Worm (Caenorhabditis elegans) whole organism, L3 larva: Measurements from ENCODE around the gene twk-16.

Experiments used
- R02D3.7 ChIP-seq: fragments of 150-350 bp; optimal IDR thresholded peaks from 2 replicates; lab custom pipeline; 2014; ENCODE audit warnings: missing biosample characterization, missing genetic modification characterization
- ama-1 ChIP-seq: fragments of 150-350 bp; optimal IDR thresholded peaks from 2 replicates; lab custom pipeline; 2018
- ceh-16 ChIP-seq: sonication (generic microtip); optimal IDR thresholded peaks from 2 replicates; lab custom pipeline; 2017; ENCODE audit warnings: missing biosample characterization, missing genetic modification characterization
- ceh-28 ChIP-seq: fragments of 150-350 bp; optimal IDR thresholded peaks from 2 replicates; lab custom pipeline; 2014; ENCODE audit warnings: missing biosample characterization, missing genetic modification reagents, missing genetic modification characterization
- ceh-9 ChIP-seq: sonication (generic microtip); optimal IDR thresholded peaks from 2 replicates; lab custom pipeline; 2018; ENCODE audit warnings: missing biosample characterization, missing genetic modification characterization
- daf-12 ChIP-seq: fragments of 150-350 bp; optimal IDR thresholded peaks from 2 replicates; lab custom pipeline; 2014; ENCODE audit warnings: missing biosample characterization, missing genetic modification reagents, missing genetic modification characterization
- egl-27 ChIP-seq: sonication (generic microtip); optimal IDR thresholded peaks from 4 replicates; lab custom pipeline; 2017; ENCODE audit warnings: missing biosample characterization, missing genetic modification reagents, missing genetic modification characterization
- egl-5 ChIP-seq: fragments of 150-350 bp; optimal IDR thresholded peaks from 2 replicates; lab custom pipeline; 2017; ENCODE audit warnings: missing biosample characterization, missing genetic modification reagents, missing genetic modification characterization, inconsistent platforms
- elt-1 ChIP-seq: fragments of 150-350 bp; optimal IDR thresholded peaks from 2 replicates; lab custom pipeline; 2014; ENCODE audit warnings: missing biosample characterization, missing genetic modification characterization
- elt-2 ChIP-seq: sonication (generic microtip); optimal IDR thresholded peaks from 2 replicates; lab custom pipeline; 2016; ENCODE audit warnings: missing genetic modification reagents, mild to moderate bottlenecking, missing genetic modification characterization, missing compliant biosample characterization
- elt-3 ChIP-seq, 3 experiments: fragments of 150-350 bp in 1 of 3; sonication (generic microtip) in 2 of 3; optimal IDR thresholded peaks; 2 replicates in 2 of 3; 4 replicates in 1 of 3; lab custom pipeline; 2014 to 2017; ENCODE audit warnings: missing biosample characterization in 3 of 3, missing genetic modification characterization in 3 of 3
- eor-1 ChIP-seq, 2 experiments: fragments of 150-350 bp; optimal IDR thresholded peaks; 2 replicates each; lab custom pipeline; 2014 to 2018; ENCODE audit warnings: missing biosample characterization in 2 of 2, missing genetic modification characterization in 2 of 2
- fkh-10 ChIP-seq: sonication (generic microtip); optimal IDR thresholded peaks from 2 replicates; lab custom pipeline; 2017; ENCODE audit warnings: missing biosample characterization, missing genetic modification reagents, missing genetic modification characterization
- fkh-2 ChIP-seq: fragments of 150-350 bp; optimal IDR thresholded peaks from 2 replicates; lab custom pipeline; 2014; ENCODE audit warnings: missing biosample characterization, missing genetic modification reagents, missing genetic modification characterization
- hmg-11 ChIP-seq: sonication (generic microtip); optimal IDR thresholded peaks from 2 replicates; lab custom pipeline; 2016; ENCODE audit warnings: missing genetic modification characterization, missing compliant biosample characterization
- jun-1 ChIP-seq: fragments of 150-350 bp; optimal IDR thresholded peaks from 2 replicates; lab custom pipeline; 2014; ENCODE audit warnings: missing biosample characterization, missing genetic modification reagents, missing genetic modification characterization
- lin-15B ChIP-seq: fragments of 150-350 bp; optimal IDR thresholded peaks from 2 replicates; lab custom pipeline; 2014; ENCODE audit warnings: missing biosample characterization, missing genetic modification characterization
- lin-39 ChIP-seq: fragments of 150-350 bp; optimal IDR thresholded peaks from 2 replicates; lab custom pipeline; 2018; ENCODE audit warnings: missing biosample characterization, missing genetic modification reagents, missing genetic modification characterization
- lsy-12 ChIP-seq: sonication (generic microtip); optimal IDR thresholded peaks from 2 replicates; lab custom pipeline; 2016; ENCODE audit warnings: mild to moderate bottlenecking, missing genetic modification characterization, missing compliant biosample characterization
- mdl-1 ChIP-seq: fragments of 150-350 bp; optimal IDR thresholded peaks from 2 replicates; lab custom pipeline; 2014; ENCODE audit warnings: missing biosample characterization, missing genetic modification characterization
- mml-1 ChIP-seq: fragments of 150-350 bp; sonication (generic microtip); optimal IDR thresholded peaks from 3 replicates; lab custom pipeline; 2014; ENCODE audit warnings: missing biosample characterization, missing genetic modification characterization
- nfya-1 ChIP-seq: sonication (generic microtip); optimal IDR thresholded peaks from 2 replicates; lab custom pipeline; 2017; ENCODE audit warnings: missing genetic modification characterization, mild to moderate bottlenecking, missing compliant biosample characterization, antibody characterized with exemption, moderate library complexity; ENCODE audit not compliant: insufficient read depth
- nhr-11 ChIP-seq: fragments of 150-350 bp; optimal IDR thresholded peaks from 2 replicates; lab custom pipeline; 2014; ENCODE audit warnings: missing biosample characterization, missing genetic modification characterization
- nhr-12 ChIP-seq: fragments of 150-350 bp; optimal IDR thresholded peaks from 2 replicates; lab custom pipeline; 2014; ENCODE audit warnings: missing biosample characterization, missing genetic modification characterization
- nhr-23 ChIP-seq: fragments of 150-350 bp; optimal IDR thresholded peaks from 2 replicates; lab custom pipeline; 2014; ENCODE audit warnings: missing biosample characterization, missing genetic modification reagents, missing genetic modification characterization
- nhr-237 ChIP-seq: fragments of 150-350 bp; optimal IDR thresholded peaks from 2 replicates; lab custom pipeline; 2014; ENCODE audit warnings: missing biosample characterization, missing genetic modification characterization
- nhr-25 ChIP-seq: sonication (generic microtip); optimal IDR thresholded peaks from 2 replicates; lab custom pipeline; 2017; ENCODE audit warnings: missing biosample characterization, missing genetic modification characterization
- nhr-28 ChIP-seq: fragments of 150-350 bp; optimal IDR thresholded peaks from 2 replicates; lab custom pipeline; 2014; ENCODE audit warnings: missing biosample characterization, missing genetic modification characterization
- nhr-43 ChIP-seq: sonication (generic microtip); optimal IDR thresholded peaks from 2 replicates; lab custom pipeline; 2016; ENCODE audit warnings: mild to moderate bottlenecking, missing genetic modification characterization, missing compliant biosample characterization; ENCODE audit not compliant: poor library complexity, severe bottlenecking
- nhr-67 ChIP-seq: fragments of 150-350 bp; optimal IDR thresholded peaks from 2 replicates; lab custom pipeline; 2014; ENCODE audit warnings: missing biosample characterization, missing genetic modification characterization
- nhr-76 ChIP-seq: fragments of 150-350 bp; sonication (generic microtip); optimal IDR thresholded peaks from 5 replicates; lab custom pipeline; 2014; ENCODE audit warnings: missing biosample characterization, missing genetic modification characterization
- nhr-77 ChIP-seq: fragments of 150-350 bp; optimal IDR thresholded peaks from 2 replicates; lab custom pipeline; 2014; ENCODE audit warnings: missing biosample characterization, missing genetic modification characterization
- pha-4 ChIP-seq: fragments of 150-350 bp; optimal IDR thresholded peaks from 2 replicates; lab custom pipeline; 2014; ENCODE audit warnings: missing biosample characterization, missing genetic modification reagents, missing genetic modification characterization
- pqm-1 ChIP-seq: fragments of 150-350 bp; optimal IDR thresholded peaks from 2 replicates; lab custom pipeline; 2017; ENCODE audit warnings: missing biosample characterization, missing genetic modification characterization, inconsistent platforms
- sea-2 ChIP-seq: fragments of 150-350 bp; sonication (generic microtip); optimal IDR thresholded peaks from 4 replicates; lab custom pipeline; 2014; ENCODE audit warnings: missing biosample characterization, missing genetic modification reagents, missing genetic modification characterization
- skn-1 ChIP-seq: fragments of 150-350 bp; optimal IDR thresholded peaks from 2 replicates; lab custom pipeline; 2014; ENCODE audit warnings: missing biosample characterization, missing genetic modification characterization
- snpc-4 ChIP-seq: fragments of 150-350 bp; optimal IDR thresholded peaks from 2 replicates; lab custom pipeline; 2014; ENCODE audit warnings: missing biosample characterization, missing genetic modification characterization
- tbx-2 ChIP-seq: sonication (generic microtip); optimal IDR thresholded peaks from 2 replicates; lab custom pipeline; 2016; ENCODE audit warnings: mild to moderate bottlenecking, missing genetic modification characterization, missing compliant biosample characterization
- unc-39 ChIP-seq: sonication (generic microtip); optimal IDR thresholded peaks from 4 replicates; lab custom pipeline; 2017; ENCODE audit warnings: missing biosample characterization, missing genetic modification characterization
- unc-62 ChIP-seq: fragments of 150-350 bp; sonication (generic microtip); optimal IDR thresholded peaks from 4 replicates; lab custom pipeline; 2014; ENCODE audit warnings: missing biosample characterization, missing genetic modification reagents, missing genetic modification characterization
- zag-1 ChIP-seq: fragments of 150-350 bp; optimal IDR thresholded peaks from 2 replicates; lab custom pipeline; 2014; ENCODE audit warnings: missing biosample characterization, missing genetic modification characterization
- ztf-11 ChIP-seq: fragments of 150-350 bp; optimal IDR thresholded peaks from 2 replicates; lab custom pipeline; 2014; ENCODE audit warnings: missing biosample characterization, missing genetic modification characterization
- ztf-4 ChIP-seq: fragments of 150-350 bp; optimal IDR thresholded peaks from 2 replicates; lab custom pipeline; 2014; ENCODE audit warnings: missing biosample characterization, missing genetic modification characterization

twk-16 gene

DNA sequence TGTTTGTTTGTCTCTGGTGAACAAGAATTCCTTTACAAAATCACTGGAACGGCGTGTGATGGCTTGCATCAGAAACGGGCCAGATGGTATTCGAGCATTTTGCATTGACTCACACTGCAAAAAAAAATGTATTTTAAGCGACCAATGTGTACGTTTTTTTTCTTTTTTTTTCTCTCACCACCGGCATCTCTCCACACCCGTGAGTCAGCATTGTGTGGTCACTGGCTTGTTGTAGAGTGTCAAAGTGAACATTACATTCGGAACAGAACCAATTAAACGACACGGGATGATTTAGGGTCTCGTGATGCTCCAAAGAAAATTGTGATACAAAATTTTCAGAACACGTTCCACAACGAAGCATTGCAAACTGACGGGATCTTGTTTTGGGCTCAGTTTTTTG is 20.6 kb downstream of the twk-16 start:
- TF ChIP-seq pha-4 (tag; lab: Kevin White, UChicago) (peak; percentile 66), nhr-43 (tag; lab: Kevin White, UChicago) (no peak), nhr-77 (tag; lab: Kevin White, UChicago) (no peak), elt-2 (tag; lab: Kevin White, UChicago) (no peak), mml-1 (no peak), egl-5 (tag; lab: Kevin White, UChicago) (peak; percentile 59), fkh-2 (tag; lab: Kevin White, UChicago) (no peak), ama-1 (lab: Kevin White, UChicago) (no peak), tbx-2 (tag; lab: Kevin White, UChicago) (no peak), R02D3.7 (no peak), jun-1 (tag; lab: Kevin White, UChicago) (no peak)

DNA sequence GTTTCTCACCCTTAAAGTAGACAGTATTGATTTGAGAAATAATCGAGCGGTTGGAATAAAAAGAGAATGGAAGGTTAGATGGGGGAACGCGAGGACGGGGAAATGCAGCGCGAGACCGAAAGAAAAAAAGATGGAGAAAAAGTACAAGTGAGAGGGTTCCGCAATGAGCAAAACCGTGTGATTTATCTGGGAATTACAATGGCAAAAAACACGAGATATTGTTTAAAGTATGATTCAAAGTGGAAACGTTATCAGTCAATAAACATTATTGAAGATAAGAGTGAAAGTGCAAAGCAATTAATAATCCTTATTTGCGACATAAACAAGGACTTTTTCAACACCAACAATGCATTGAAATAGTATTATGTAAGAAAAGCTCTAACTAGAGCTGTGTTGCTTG is 21.2 kb downstream of the twk-16 start, which contains the start of gene ztf-13:
ztf-13 (minus strand) TSS at position 11 of the 400 bp plus-strand sequence.
- TF ChIP-seq jun-1 (tag; lab: Kevin White, UChicago) (peak; percentile 58), skn-1 (peak; percentile 10), ceh-28 (tag; lab: Kevin White, UChicago) (peak; percentile 2), pha-4 (tag; lab: Kevin White, UChicago) (peak; percentile 84), eor-1 (tag; optimal IDR thresholded peaks at IDR 0.05; lab: Kevin White, UChicago) (no peak), elt-2 (tag; lab: Kevin White, UChicago) (peak; percentile 90), unc-39 (no peak), nhr-67 (tag; lab: Kevin White, UChicago) (no peak), nhr-23 (no peak), nhr-43 (tag; lab: Kevin White, UChicago) (no peak), pqm-1 (tag; lab: Kevin White, UChicago) (peak; percentile 87), egl-5 (tag; lab: Kevin White, UChicago) (peak; percentile 55), ceh-9 (tag; lab: Kevin White, UChicago) (no peak)

DNA sequence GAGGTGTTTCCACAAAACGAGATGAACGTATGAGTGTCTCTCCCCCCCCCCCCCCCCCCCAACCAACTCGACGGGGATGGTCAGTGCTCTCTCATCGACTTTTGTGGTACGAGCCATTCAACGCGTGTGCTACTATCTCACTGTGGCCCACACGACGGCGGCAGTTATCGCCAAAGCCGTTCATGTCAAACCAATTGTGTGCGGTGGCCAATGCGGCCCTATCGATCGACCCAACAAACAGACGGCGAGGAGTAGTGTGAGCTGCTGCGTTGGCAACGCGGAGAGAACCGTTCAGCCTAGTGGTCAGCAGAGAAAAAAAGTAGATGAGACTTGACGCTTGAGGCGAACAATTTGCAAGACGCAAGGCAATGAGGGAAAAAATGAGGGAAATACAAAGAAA is 21.9 kb downstream of the twk-16 start:
- TF ChIP-seq nhr-77 (tag; lab: Kevin White, UChicago) = no peak
- TF ChIP-seq hmg-11 (tag; lab: Kevin White, UChicago) = peak; percentile 48
- TF ChIP-seq ztf-11 = no peak
- peak; percentile 21 for TF ChIP-seq ceh-28 (tag; lab: Kevin White, UChicago)
- peak; percentile 63 for TF ChIP-seq nfya-1
- no peak for TF ChIP-seq pha-4 (tag; lab: Kevin White, UChicago)
- no peak for TF ChIP-seq nhr-28 (tag; lab: Kevin White, UChicago)
- TF ChIP-seq egl-5 (tag; lab: Kevin White, UChicago) = peak; percentile 7
- peak; percentile 67 for TF ChIP-seq lin-39 (tag; lab: Kevin White, UChicago)
- no peak for TF ChIP-seq daf-12
- no peak for TF ChIP-seq fkh-10 (GFP tag; lab: Kevin White, UChicago)
- no peak for TF ChIP-seq zag-1 (tag; lab: Kevin White, UChicago)
- peak; percentile 1 for TF ChIP-seq snpc-4 (tag; lab: Kevin White, UChicago)
- TF ChIP-seq elt-2 (tag; lab: Kevin White, UChicago) = peak; percentile 28

DNA sequence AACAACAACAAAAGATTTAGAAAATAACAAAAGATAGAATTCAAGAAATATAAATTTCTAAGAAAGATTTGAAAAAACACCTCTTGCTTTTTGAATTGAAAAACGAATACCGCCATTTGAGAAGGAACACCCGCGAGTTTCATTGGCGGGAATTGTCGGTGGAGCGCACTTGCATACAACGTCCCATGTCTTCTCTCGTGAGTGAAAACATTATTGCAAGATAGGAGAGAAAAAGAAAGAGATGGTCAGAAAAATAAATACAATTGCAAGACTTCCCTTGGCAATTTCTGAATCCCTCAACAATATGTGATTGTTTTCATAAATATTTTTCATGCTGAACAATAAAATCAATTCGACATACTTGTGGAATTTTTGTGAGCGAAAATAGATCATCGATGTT is 25.2 kb downstream of the twk-16 start, which contains the start of gene K10B3.5:
K10B3.5 (minus strand) TSS at position 343 of the 400 bp plus-strand sequence.
- peak; percentile 47 for TF ChIP-seq lin-15B (tag; lab: Kevin White, UChicago)
- TF ChIP-seq ceh-16 (tag; lab: Kevin White, UChicago) = no peak
- TF ChIP-seq nhr-76 (tag; lab: Kevin White, UChicago) = no peak
- no peak for TF ChIP-seq sea-2 (GFP tag; lab: Kevin White, UChicago)
- TF ChIP-seq eor-1 (tag; optimal IDR thresholded peaks at IDR 0.05; lab: Kevin White, UChicago) = no peak
- no peak for TF ChIP-seq zag-1 (tag; lab: Kevin White, UChicago)
- TF ChIP-seq nhr-12 (tag; lab: Kevin White, UChicago) = no peak
- no peak for TF ChIP-seq ztf-4 (tag; lab: Kevin White, UChicago)
- TF ChIP-seq daf-12 = no peak
- no peak for TF ChIP-seq nhr-11
- TF ChIP-seq mml-1 = no peak
- no peak for TF ChIP-seq fkh-10 (GFP tag; lab: Kevin White, UChicago)
- peak; percentile 11 for TF ChIP-seq pqm-1 (tag; lab: Kevin White, UChicago)
- peak; percentile 46 for TF ChIP-seq nhr-43 (tag; lab: Kevin White, UChicago)
- TF ChIP-seq lin-39 (tag; lab: Kevin White, UChicago) = peak; percentile 77
- peak; percentile 65 for TF ChIP-seq hmg-11 (tag; lab: Kevin White, UChicago)
- TF ChIP-seq lsy-12 (tag; lab: Kevin White, UChicago) = no peak
- no peak for TF ChIP-seq nhr-77 (tag; lab: Kevin White, UChicago)
- TF ChIP-seq nhr-237 (tag; lab: Kevin White, UChicago) = no peak
- no peak for TF ChIP-seq egl-27 (tag; lab: Kevin White, UChicago)
- no peak for TF ChIP-seq mdl-1 (tag; lab: Kevin White, UChicago)
- TF ChIP-seq ceh-28 (tag; lab: Kevin White, UChicago) = no peak
- TF ChIP-seq jun-1 (tag; lab: Kevin White, UChicago) = no peak
- TF ChIP-seq pha-4 (tag; lab: Kevin White, UChicago) = peak; percentile 87
- no peak for TF ChIP-seq elt-1 (tag; lab: Kevin White, UChicago)
- no peak for TF ChIP-seq elt-3 (tag; optimal IDR thresholded peaks at IDR 0.05; lab: Kevin White, UChicago)
- TF ChIP-seq nfya-1 = peak; percentile 73
- no peak for TF ChIP-seq unc-62
- no peak for TF ChIP-seq nhr-67 (tag; lab: Kevin White, UChicago)
- peak; percentile 81 for TF ChIP-seq nhr-25
- TF ChIP-seq nhr-28 (tag; lab: Kevin White, UChicago) = no peak
- TF ChIP-seq nhr-23 = peak; percentile 54
- peak; percentile 78 for TF ChIP-seq snpc-4 (tag; lab: Kevin White, UChicago)
- no peak for TF ChIP-seq ceh-9 (tag; lab: Kevin White, UChicago)
- TF ChIP-seq skn-1 = peak; percentile 4
